Fruit fly (Drosophila melanogaster): ENCODE data around the gene Map205.

DNA sequence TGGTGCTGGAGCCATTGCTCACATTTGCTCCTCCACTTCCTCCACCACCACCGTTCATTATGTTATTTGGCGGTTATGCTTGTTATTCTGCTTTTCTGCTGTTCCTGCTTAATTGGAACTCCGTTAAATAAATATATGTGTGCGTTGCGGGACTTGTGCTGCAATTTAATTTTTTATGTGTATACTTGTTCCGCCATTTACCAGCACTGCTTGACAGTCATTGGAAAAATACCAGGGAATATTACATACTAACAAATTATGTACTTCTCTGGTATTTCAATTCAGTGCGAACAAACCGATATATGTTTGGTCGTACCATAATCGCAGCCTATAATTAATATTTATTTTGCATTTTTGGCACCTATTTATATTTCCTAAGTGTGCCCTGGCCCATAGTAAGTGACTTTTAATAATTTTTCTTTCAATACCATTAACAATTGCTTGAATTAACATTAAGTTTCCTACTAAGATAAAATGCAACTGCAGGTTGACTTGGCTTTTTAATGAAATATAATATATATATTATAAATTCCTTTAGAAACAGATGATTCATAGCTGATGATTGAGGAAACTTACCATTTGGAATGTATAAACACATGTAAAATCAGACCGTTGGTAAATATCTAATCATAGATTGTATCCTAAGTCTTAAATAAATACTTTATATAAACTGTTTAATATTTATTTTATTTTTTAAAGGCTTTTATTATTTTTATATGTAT is 16.3 kb downstream of the Map205 start, which contains the start of the genes krz and mod:
- no peak for TF ChIP-seq Abd-B (GFP tag; optimal IDR thresholded peaks at IDR 0.05)
- TF ChIP-seq brk (GFP tag; optimal IDR thresholded peaks at IDR 0.05) = no peak
- no peak for TF ChIP-seq Dfd (GFP tag; optimal IDR thresholded peaks at IDR 0.05)
- TF ChIP-seq GATAd (GFP tag; optimal IDR thresholded peaks at IDR 0.05) = no peak
- TF ChIP-seq sv (GFP tag; optimal IDR thresholded peaks at IDR 0.05) = no peak
- TF ChIP-seq psq (GFP tag; optimal IDR thresholded peaks at IDR 0.05) = no peak
- TF ChIP-seq woc (GFP tag; optimal IDR thresholded peaks at IDR 0.05) = peak; percentile 3

All from whole organism, wandering third instar larva.